Fruit fly (Drosophila melanogaster) whole organism, embryonic: ENCODE data around the gene Orp8.
A peak's percentile ranks its signal among the peaks of the same experiment; 100 is the strongest.

ENCODE experiments used
- CG10654 ChIP-seq: fragments of 200-800 bp; sonication (Bioruptor generic); optimal IDR thresholded peaks from 2 replicates; lab custom pipeline; 2016; ENCODE audit warnings: missing biosample characterization, missing genetic modification characterization
- CG12744 ChIP-seq: fragments of 200-800 bp; sonication (Bioruptor generic); optimal IDR thresholded peaks from 2 replicates; lab custom pipeline; 2016; ENCODE audit warnings: missing biosample characterization, missing genetic modification characterization
- CG13424 ChIP-seq: fragments of 200-800 bp; sonication (Bioruptor generic); optimal IDR thresholded peaks from 2 replicates; lab custom pipeline; 2019; ENCODE audit warnings: missing biosample characterization, mild to moderate bottlenecking, missing genetic modification characterization, moderate library complexity
- CG13894 ChIP-seq: fragments of 200-800 bp; sonication (Bioruptor generic); optimal IDR thresholded peaks from 3 replicates; lab custom pipeline; 2018; ENCODE audit warnings: missing biosample characterization, mild to moderate bottlenecking, missing genetic modification characterization, moderate library complexity
- CG18619 ChIP-seq: fragments of 200-800 bp; sonication (Bioruptor generic); optimal IDR thresholded peaks from 3 replicates; lab custom pipeline; 2017; ENCODE audit warnings: missing biosample characterization, mild to moderate bottlenecking, missing genetic modification characterization
- CG31441 ChIP-seq: fragments of 200-800 bp; sonication (Bioruptor generic); IDR thresholded peaks from 2 replicates; pipeline ENCODE4 v1.3.6; 2022; ENCODE audit warnings: missing biosample characterization, missing genetic modification characterization
- CG34224 ChIP-seq: fragments of 200-800 bp; sonication (Bioruptor generic); IDR thresholded peaks from 3 replicates; pipeline ENCODE4 v1.3.6; 2022; ENCODE audit warnings: missing biosample characterization, missing genetic modification characterization; ENCODE audit not compliant: partially characterized antibody
- CTCF ChIP-seq: fragments of 200-800 bp; sonication (Bioruptor generic); optimal IDR thresholded peaks from 2 replicates; lab custom pipeline; 2017; ENCODE audit warnings: missing biosample characterization, mild to moderate bottlenecking, missing genetic modification characterization, moderate library complexity
- Camta ChIP-seq: fragments of 200-800 bp; sonication (Bioruptor generic); optimal IDR thresholded peaks from 2 replicates; lab custom pipeline; 2016; ENCODE audit warnings: missing biosample characterization, missing genetic modification characterization
- Dbx ChIP-seq: fragments of 200-800 bp; sonication (Bioruptor generic); IDR thresholded peaks from 3 replicates; pipeline ENCODE4 v1.3.6; 2022; ENCODE audit warnings: missing biosample characterization, missing genetic modification characterization
- Ets65A ChIP-seq: fragments of 200-800 bp; sonication (Bioruptor generic); peaks from one replicate; lab custom pipeline; 2016; ENCODE audit warnings: missing biosample characterization, missing genetic modification characterization
- GATAe ChIP-seq: fragments of 200-800 bp; sonication (Bioruptor generic); conservative IDR thresholded peaks from 2 replicates; pipeline ENCODE4 v1.3.6; 2022; ENCODE audit warnings: missing biosample characterization, missing genetic modification characterization
- Hmr ChIP-seq: fragments of 200-800 bp; sonication (Bioruptor generic); optimal IDR thresholded peaks from 3 replicates; lab custom pipeline; 2017; ENCODE audit warnings: mild to moderate bottlenecking, missing biosample characterization, missing genetic modification reagents, missing genetic modification characterization
- MTF-1 ChIP-seq: fragments of 200-800 bp; sonication (Bioruptor generic); optimal IDR thresholded peaks from 2 replicates; lab custom pipeline; 2018; ENCODE audit warnings: missing biosample characterization, mild to moderate bottlenecking, missing genetic modification characterization, borderline replicate concordance
- dmrt99B ChIP-seq: fragments of 200-800 bp; sonication (Bioruptor generic); optimal IDR thresholded peaks from 2 replicates; lab custom pipeline; 2018; ENCODE audit warnings: missing biosample characterization, mild to moderate bottlenecking, missing genetic modification characterization, moderate library complexity
- exex ChIP-seq: fragments of 200-800 bp; sonication (Bioruptor generic); optimal IDR thresholded peaks from 4 replicates; lab custom pipeline; 2018; ENCODE audit warnings: missing biosample characterization, mild to moderate bottlenecking, missing genetic modification characterization, moderate library complexity
- lbe ChIP-seq: fragments of 200-800 bp; sonication (Bioruptor generic); optimal IDR thresholded peaks from 2 replicates; lab custom pipeline; 2016; ENCODE audit warnings: missing biosample characterization, mild to moderate bottlenecking, missing genetic modification characterization

Gene Orp8

dm6 chr3R:20346903-20347302 is 37.8 kb downstream of the Orp8 start:
- TF ChIP-seq CTCF (GFP tag; lab: Kevin White, UChicago) (peak; percentile 76), CG18619 (GFP tag; lab: Kevin White, UChicago) (no peak)

- TF ChIP-seq Dbx (GFP tag; lab: Robert Waterston, UW) (no peak), CG34224 (GFP tag; lab: Robert Waterston, UW) (no peak), lbe (GFP tag; lab: Kevin White, UChicago) (no peak), Ets65A (GFP tag; lab: Kevin White, UChicago) (peak; percentile 92), CG10654 (GFP tag; lab: Kevin White, UChicago) (no peak), exex (tag; lab: Kevin White, UChicago) (no peak), CG31441 (no peak), CG13894 (no peak)
Observed at dm6 chr3R:20350278-20350677, 41.1 kb downstream of the Orp8 start.

- no peak for TF ChIP-seq Camta (GFP tag; lab: Kevin White, UChicago)
- TF ChIP-seq CG13424 (tag; lab: Kevin White, UChicago), result peak; percentile 2
- TF ChIP-seq Hmr, result no peak
- peak; percentile 20 for TF ChIP-seq dmrt99B
- peak; percentile 64 for TF ChIP-seq GATAe (GFP tag; lab: Robert Waterston, UW)
- no peak for TF ChIP-seq CG12744 (GFP tag; lab: Kevin White, UChicago)
- TF ChIP-seq MTF-1, result peak; percentile 68
Observed at dm6 chr3R:20360008-20360407, 50.9 kb downstream of the Orp8 start, which contains the start of gene MtnC. TSS of gene MtnC (plus strand) at chr3R:20360308.
